Worm (Caenorhabditis elegans) whole organism, L1 larva: ENCODE data around the gene srj-8.
A peak's percentile ranks its signal among the peaks of the same experiment; 100 is the strongest.

Experiments used
- C04F5.9 ChIP-seq: sonication (generic microtip); optimal IDR thresholded peaks from 2 replicates; lab custom pipeline; 2016; ENCODE audit warnings: missing genetic modification characterization, missing compliant biosample characterization
- C34B4.2 ChIP-seq: sonication (generic microtip); optimal IDR thresholded peaks from 2 replicates; lab custom pipeline; 2017; ENCODE audit warnings: mild to moderate bottlenecking, missing genetic modification characterization, missing compliant biosample characterization
- F16B12.6 ChIP-seq: fragments of 150-350 bp; optimal IDR thresholded peaks from 2 replicates; lab custom pipeline; 2014; ENCODE audit warnings: missing biosample characterization, missing genetic modification characterization
- aha-1 ChIP-seq: fragments of 150-350 bp; optimal IDR thresholded peaks from 2 replicates; lab custom pipeline; 2014; ENCODE audit warnings: missing biosample characterization, missing genetic modification characterization
- alr-1 ChIP-seq: fragments of 200-800 bp; sonication (Bioruptor generic); optimal IDR thresholded peaks from 2 replicates; lab custom pipeline; 2018; ENCODE audit warnings: borderline replicate concordance, mild to moderate bottlenecking, missing genetic modification characterization, missing compliant biosample characterization
- aly-2 ChIP-seq: fragments of 150-350 bp; optimal IDR thresholded peaks from 2 replicates; lab custom pipeline; 2014; ENCODE audit warnings: missing biosample characterization, missing genetic modification characterization
- ceh-8 ChIP-seq: fragments of 200-800 bp; sonication (Bioruptor generic); optimal IDR thresholded peaks from 2 replicates; lab custom pipeline; 2018; ENCODE audit warnings: mild to moderate bottlenecking, missing genetic modification characterization, moderate library complexity, missing compliant biosample characterization
- ceh-82 ChIP-seq, 3 experiments: fragments of 150-350 bp in 1 of 3; sonication (generic microtip) in 2 of 3; optimal IDR thresholded peaks; 2 replicates each; lab custom pipeline; 2014 to 2017; ENCODE audit warnings: missing biosample characterization in 3 of 3, missing genetic modification characterization in 3 of 3
- ces-1 ChIP-seq: fragments of 150-350 bp; optimal IDR thresholded peaks from 2 replicates; lab custom pipeline; 2014; ENCODE audit warnings: missing biosample characterization, missing genetic modification reagents, missing genetic modification characterization
- efl-1 ChIP-seq, 4 experiments: fragments of 150-350 bp; optimal IDR thresholded peaks in 3 of 4; peaks in 1 of 4; 1 replicate in 1 of 4; 2 replicates in 3 of 4; lab custom pipeline; 2014; ENCODE audit warnings: missing biosample characterization in 2 of 4, missing genetic modification characterization in 2 of 4, missing genetic modification reagents in 2 of 4
- egl-13 ChIP-seq: sonication (generic microtip); optimal IDR thresholded peaks from 2 replicates; lab custom pipeline; 2016; ENCODE audit warnings: missing genotype, missing genetic modification reagents, missing genetic modification characterization, missing compliant biosample characterization
- egl-27 ChIP-seq, 2 experiments: fragments of 150-350 bp in 1 of 2; sonication (generic microtip); optimal IDR thresholded peaks; 3 replicates each; lab custom pipeline; 2017 to 2018; ENCODE audit warnings: missing biosample characterization in 2 of 2, missing genetic modification characterization in 2 of 2, missing genetic modification reagents in 2 of 2
- fkh-10 ChIP-seq: sonication (generic microtip); optimal IDR thresholded peaks from 2 replicates; lab custom pipeline; 2017; ENCODE audit warnings: missing biosample characterization, missing genetic modification reagents, missing genetic modification characterization
- fkh-4 ChIP-seq: sonication (generic microtip); optimal IDR thresholded peaks from 2 replicates; lab custom pipeline; 2016; ENCODE audit warnings: missing compliant biosample characterization, missing genetic modification characterization, borderline replicate concordance
- fos-1 ChIP-seq: fragments of 150-350 bp; optimal IDR thresholded peaks from 2 replicates; lab custom pipeline; 2014; ENCODE audit warnings: missing biosample characterization, missing genetic modification characterization
- hpl-2 ChIP-seq: fragments of 150-350 bp; optimal IDR thresholded peaks from 2 replicates; lab custom pipeline; 2014; ENCODE audit warnings: missing biosample characterization, missing genetic modification reagents, missing genetic modification characterization
- nhr-11 ChIP-seq: fragments of 150-350 bp; optimal IDR thresholded peaks from 2 replicates; lab custom pipeline; 2014; ENCODE audit warnings: missing biosample characterization, missing genetic modification characterization
- nhr-12 ChIP-seq: sonication (generic microtip); optimal IDR thresholded peaks from 2 replicates; lab custom pipeline; 2017; ENCODE audit warnings: missing biosample characterization, missing genetic modification characterization
- nhr-20 ChIP-seq: sonication (generic microtip); optimal IDR thresholded peaks from 2 replicates; lab custom pipeline; 2016; ENCODE audit warnings: mild to moderate bottlenecking, missing genetic modification characterization, missing compliant biosample characterization
- nhr-237 ChIP-seq: fragments of 150-350 bp; optimal IDR thresholded peaks from 2 replicates; lab custom pipeline; 2014; ENCODE audit warnings: missing biosample characterization, missing genetic modification characterization
- nhr-47 ChIP-seq: sonication (generic microtip); optimal IDR thresholded peaks from 2 replicates; lab custom pipeline; 2016; ENCODE audit warnings: mild to moderate bottlenecking, missing genetic modification characterization, moderate library complexity, missing compliant biosample characterization
- nhr-76 ChIP-seq: sonication (generic microtip); optimal IDR thresholded peaks from 2 replicates; lab custom pipeline; 2017; ENCODE audit warnings: missing biosample characterization, missing genetic modification characterization
- nhr-85 ChIP-seq: sonication (generic microtip); peaks from one replicate; lab custom pipeline; 2016; ENCODE audit warnings: missing genetic modification characterization, inconsistent platforms, missing compliant biosample characterization
- pax-3 ChIP-seq: fragments of 200-800 bp; sonication (Bioruptor generic); optimal IDR thresholded peaks from 2 replicates; lab custom pipeline; 2018; ENCODE audit warnings: mild to moderate bottlenecking, missing genetic modification characterization, moderate library complexity, missing compliant biosample characterization
- pqm-1 ChIP-seq: sonication (generic microtip); optimal IDR thresholded peaks from 3 replicates; lab custom pipeline; 2017; ENCODE audit warnings: missing biosample characterization, missing genetic modification characterization
- rnt-1 ChIP-seq: sonication (generic microtip); optimal IDR thresholded peaks from 2 replicates; lab custom pipeline; 2016; ENCODE audit warnings: mild to moderate bottlenecking, missing genetic modification characterization, moderate library complexity, missing compliant biosample characterization
- sptf-1 ChIP-seq: fragments of 150-350 bp; optimal IDR thresholded peaks from 2 replicates; lab custom pipeline; 2014; ENCODE audit warnings: missing biosample characterization, missing genetic modification characterization
- sup-37 ChIP-seq: fragments of 200-800 bp; sonication (Bioruptor generic); optimal IDR thresholded peaks from 2 replicates; lab custom pipeline; 2018; ENCODE audit warnings: mild to moderate bottlenecking, missing genetic modification characterization, missing compliant biosample characterization
- swsn-7 ChIP-seq: sonication (generic microtip); optimal IDR thresholded peaks from 2 replicates; lab custom pipeline; 2016; ENCODE audit warnings: missing genetic modification characterization, missing compliant biosample characterization
- unc-86 ChIP-seq: sonication (generic microtip); optimal IDR thresholded peaks from 2 replicates; lab custom pipeline; 2016; ENCODE audit warnings: missing genetic modification characterization, missing compliant biosample characterization
- unc-98 ChIP-seq: fragments of 200-800 bp; sonication (Bioruptor generic); IDR thresholded peaks from 2 replicates; pipeline ENCODE4 v1.3.6; 2022; ENCODE audit warnings: missing genetic modification characterization, missing compliant biosample characterization
- vab-15 ChIP-seq: sonication (generic microtip); optimal IDR thresholded peaks from 2 replicates; lab custom pipeline; 2017; ENCODE audit warnings: missing genotype, mild to moderate bottlenecking, missing genetic modification characterization, missing compliant biosample characterization
- zag-1 ChIP-seq: fragments of 150-350 bp; optimal IDR thresholded peaks from 2 replicates; lab custom pipeline; 2014; ENCODE audit warnings: missing biosample characterization, missing genetic modification characterization
- zip-4 ChIP-seq: fragments of 200-800 bp; sonication (Bioruptor generic); optimal IDR thresholded peaks from 2 replicates; lab custom pipeline; 2018; ENCODE audit warnings: mild to moderate bottlenecking, missing genetic modification characterization, moderate library complexity, missing compliant biosample characterization

The srj-8 gene

DNA sequence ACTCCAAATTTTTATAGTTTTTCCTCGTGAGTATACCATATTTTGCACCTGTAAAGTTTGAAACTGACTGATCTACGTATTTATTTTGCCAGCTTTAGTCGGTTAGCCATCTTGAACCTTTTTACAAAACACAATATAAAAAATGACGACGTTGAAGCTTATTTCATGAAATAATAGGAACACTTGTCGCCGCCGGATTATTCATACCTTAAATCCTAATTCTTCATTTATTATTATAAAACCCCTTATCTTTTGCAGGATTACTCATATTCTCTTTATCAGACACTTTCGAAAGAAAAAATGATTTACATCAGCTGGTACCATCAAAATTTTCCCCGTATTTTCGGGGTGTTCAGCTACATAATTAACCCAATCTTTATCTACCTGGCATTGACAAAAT lies at the start of gene srj-8:
Gene srj-8 (plus strand): TSS at position 301 of the 400 bp plus-strand sequence.
- no peak for TF ChIP-seq aly-2
- TF ChIP-seq alr-1 (tag; lab: Kevin White, UChicago) = no peak
- TF ChIP-seq sup-37 (GFP tag; lab: Kevin White, UChicago) = no peak
- TF ChIP-seq egl-13 = no peak
- TF ChIP-seq nhr-237 (tag; lab: Kevin White, UChicago) = no peak
- no peak for TF ChIP-seq pqm-1 (tag; lab: Kevin White, UChicago)
- TF ChIP-seq ceh-82 (tag; optimal IDR thresholded peaks at IDR 0.05; lab: Kevin White, UChicago) = no peak

DNA sequence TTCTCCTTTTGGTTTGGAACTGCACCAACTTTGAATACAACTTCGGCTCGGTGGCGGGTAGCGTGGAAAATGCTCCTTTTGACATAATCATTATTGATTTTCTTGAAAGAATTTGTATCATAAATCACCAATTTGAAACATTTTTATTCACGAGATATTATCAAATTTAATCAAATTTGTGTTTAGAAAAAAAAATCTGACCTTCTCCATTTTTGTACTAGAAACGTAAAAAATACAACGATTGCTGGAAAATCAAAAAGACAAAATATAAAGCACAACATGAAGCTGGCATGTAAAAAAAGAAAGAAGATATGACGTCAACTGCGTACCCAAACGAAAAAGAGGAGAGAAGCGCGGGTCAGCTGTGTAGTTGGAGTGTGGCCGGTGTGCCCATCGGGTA lies 47.3 kb upstream of the srj-8 start, which contains the start of gene K08D9.4:
Gene K08D9.4 (minus strand): TSS at position 101 of the 400 bp plus-strand sequence.
- TF ChIP-seq rnt-1 (tag; lab: Kevin White, UChicago) (peak; percentile 3), pax-3 (tag; lab: Kevin White, UChicago) (no peak)

DNA sequence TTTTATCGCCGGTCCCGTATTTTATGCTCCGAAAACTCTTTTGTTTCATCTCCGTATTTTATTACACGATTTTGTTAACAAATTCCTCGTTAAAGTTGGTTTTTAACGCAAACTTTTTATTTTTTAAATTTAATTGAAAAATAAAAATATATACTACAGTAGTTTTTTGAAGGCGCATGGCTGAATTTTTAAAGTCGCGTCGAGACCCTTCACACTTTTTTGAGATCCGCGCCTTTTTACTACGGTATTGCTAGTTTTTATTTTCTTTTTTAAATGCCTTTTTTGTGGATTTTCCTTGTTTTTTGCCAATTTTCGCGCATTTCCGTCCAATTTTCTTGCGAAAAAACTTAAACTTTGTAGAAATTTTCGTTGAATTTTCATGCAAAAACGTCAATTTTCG lies 43.2 kb upstream of the srj-8 start:
- no peak for TF ChIP-seq C34B4.2 (tag; lab: Kevin White, UChicago)
- TF ChIP-seq, all 84 proteins: peak for 0

DNA sequence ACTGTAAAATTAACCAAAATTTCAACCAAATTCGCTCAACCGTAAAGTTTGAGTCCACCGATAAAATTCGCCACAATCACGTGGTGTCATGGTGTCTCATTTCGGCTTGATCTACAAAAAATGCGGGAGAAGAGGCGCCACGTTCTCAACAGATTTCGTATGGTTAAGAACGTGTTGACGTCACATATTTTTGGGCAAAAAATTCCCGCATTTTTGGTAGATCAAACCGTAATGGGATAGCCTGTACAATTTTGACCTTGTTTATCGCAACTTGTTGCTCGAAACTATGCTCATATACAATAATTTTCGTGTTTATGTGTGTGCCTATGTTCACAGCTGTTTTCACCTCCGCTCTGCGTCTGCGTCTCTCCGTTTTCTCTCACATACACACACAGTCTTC lies 38.7 kb upstream of the srj-8 start:
- TF ChIP-seq efl-1 (optimal IDR thresholded peaks at IDR 0.05; lab: Kevin White, UChicago) (no peak), efl-1 (GFP tag; optimal IDR thresholded peaks at IDR 0.05 in 1 of 2; lab: Kevin White, UChicago) (peak in 1 of 2 experiments; percentile 71), nhr-12 (tag; lab: Kevin White, UChicago) (no peak), fos-1 (no peak), zip-4 (GFP tag; lab: Kevin White, UChicago) (no peak), unc-86 (tag; lab: Kevin White, UChicago) (no peak), swsn-7 (tag; lab: Kevin White, UChicago) (no peak), zag-1 (tag; lab: Kevin White, UChicago) (no peak)

DNA sequence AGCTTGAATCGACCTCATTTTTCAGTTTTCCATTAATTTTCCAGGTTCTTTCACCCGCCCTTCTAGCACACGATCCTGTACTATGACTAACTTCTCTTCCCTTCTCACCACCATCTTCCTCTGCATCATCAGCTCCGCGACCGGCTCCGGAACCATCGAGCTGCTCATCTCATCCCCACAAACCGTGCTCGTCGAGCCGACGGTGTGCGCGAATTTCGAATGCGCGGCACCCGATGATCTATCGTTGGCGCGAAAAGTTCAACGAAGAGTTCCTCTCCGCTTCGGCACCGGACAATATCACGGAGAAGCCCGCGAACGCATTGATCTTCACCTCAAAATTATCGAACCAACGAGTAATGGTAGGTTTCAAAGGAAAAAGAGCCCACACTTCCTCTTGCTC lies 37.5 kb upstream of the srj-8 start, which contains the start of gene apx-1:
Gene apx-1 (plus strand): TSS at position 50 of the 400 bp plus-strand sequence.
- TF ChIP-seq nhr-11 (tag; lab: Kevin White, UChicago) = no peak
- no peak for TF ChIP-seq efl-1 (optimal IDR thresholded peaks at IDR 0.05; lab: Kevin White, UChicago)
- TF ChIP-seq efl-1 (GFP tag; optimal IDR thresholded peaks at IDR 0.05 in 1 of 2; lab: Kevin White, UChicago) = peak in 1 of 2 experiments; percentile 9
- TF ChIP-seq zip-4 (GFP tag; lab: Kevin White, UChicago) = no peak

DNA sequence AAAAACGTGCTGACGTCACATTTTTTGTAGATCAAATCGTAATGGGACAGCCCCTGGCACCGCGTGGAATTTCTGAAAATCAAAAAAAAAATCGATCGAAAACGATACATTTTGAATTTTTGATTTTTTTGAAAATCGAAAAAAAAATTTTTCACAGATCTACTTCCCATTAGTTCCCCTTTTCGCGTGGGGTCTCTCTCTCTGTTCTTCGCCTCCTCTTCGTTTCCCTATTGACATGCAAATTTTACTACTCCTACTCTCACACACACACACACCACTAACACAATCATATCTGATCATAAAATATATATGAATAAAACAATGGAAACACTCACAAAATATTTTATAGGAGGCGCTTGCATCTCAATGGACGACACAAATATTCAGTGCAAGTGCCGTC lies 29.0 kb upstream of the srj-8 start:
- no peak for TF ChIP-seq egl-27 (tag; optimal IDR thresholded peaks at IDR 0.05; lab: Kevin White, UChicago)
- TF ChIP-seq efl-1 (optimal IDR thresholded peaks at IDR 0.05; lab: Kevin White, UChicago) = no peak
- TF ChIP-seq efl-1 (GFP tag; optimal IDR thresholded peaks at IDR 0.05 in 1 of 2; lab: Kevin White, UChicago) = peak in 1 of 2 experiments; percentile 71

DNA sequence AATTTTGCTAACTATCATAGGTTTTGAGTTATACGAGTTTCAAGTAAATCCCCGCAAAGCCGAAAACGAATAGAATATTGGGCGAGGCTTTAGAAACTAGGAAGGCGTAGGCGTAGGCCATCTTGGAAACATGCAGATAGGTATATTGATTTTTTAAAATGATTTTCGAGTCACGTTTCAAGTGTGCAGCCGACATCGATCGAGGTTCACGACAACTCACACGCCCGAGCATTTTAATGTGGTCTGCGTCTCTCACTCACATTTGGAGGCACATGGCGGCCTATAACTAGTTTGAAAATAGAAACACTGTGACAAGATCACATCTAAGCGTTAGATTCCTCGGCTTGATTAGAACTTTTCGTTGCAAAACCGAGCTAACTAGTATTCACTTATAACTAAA lies 20.2 kb upstream of the srj-8 start, which contains the start of gene K08D9.2:
Gene K08D9.2 (plus strand): TSS at position 301 of the 400 bp plus-strand sequence.
- no peak for TF ChIP-seq nhr-76 (tag; lab: Kevin White, UChicago)
- TF ChIP-seq fkh-4 (tag; lab: Kevin White, UChicago) = no peak
- TF ChIP-seq aha-1 (tag; lab: Kevin White, UChicago) = no peak
- no peak for TF ChIP-seq nhr-20
- no peak for TF ChIP-seq vab-15
- no peak for TF ChIP-seq pqm-1 (tag; lab: Kevin White, UChicago)
- no peak for TF ChIP-seq unc-98 (GFP tag; lab: Robert Waterston, UW)
- TF ChIP-seq F16B12.6 = no peak
- no peak for TF ChIP-seq hpl-2
- TF ChIP-seq ces-1 (GFP tag; lab: Kevin White, UChicago) = no peak
- TF ChIP-seq alr-1 (tag; lab: Kevin White, UChicago) = no peak
- no peak for TF ChIP-seq C04F5.9 (tag; lab: Kevin White, UChicago)
- TF ChIP-seq swsn-7 (tag; lab: Kevin White, UChicago) = no peak
- no peak for TF ChIP-seq ceh-8 (GFP tag; lab: Kevin White, UChicago)
- no peak for TF ChIP-seq sptf-1 (tag; lab: Kevin White, UChicago)
- TF ChIP-seq nhr-11 (tag; lab: Kevin White, UChicago) = no peak
- TF ChIP-seq nhr-85 (tag; lab: Kevin White, UChicago) = no peak
- TF ChIP-seq fkh-10 (GFP tag; lab: Kevin White, UChicago) = no peak
- TF ChIP-seq nhr-47 (tag; lab: Kevin White, UChicago) = no peak
